Fruit fly (Drosophila melanogaster) whole organism, embryonic: ENCODE data around the gene thoc7.

Source experiments
- CG1024 ChIP-seq: fragments of 200-800 bp; sonication (Bioruptor generic); IDR thresholded peaks from 2 replicates; pipeline ENCODE4 v1.3.6; 2022; ENCODE audit warnings: missing biosample characterization, missing genetic modification characterization
- CG10462 ChIP-seq: fragments of 200-800 bp; sonication (Bioruptor generic); optimal IDR thresholded peaks from 2 replicates; lab custom pipeline; 2016; ENCODE audit warnings: missing biosample characterization, missing genetic modification characterization
- CG11456 ChIP-seq: fragments of 200-800 bp; sonication (Bioruptor generic); IDR thresholded peaks from 3 replicates; pipeline ENCODE4 v1.3.6; 2022; ENCODE audit warnings: missing biosample characterization, missing genetic modification characterization
- CG12299 ChIP-seq: fragments of 200-800 bp; sonication (Bioruptor generic); optimal IDR thresholded peaks from 2 replicates; lab custom pipeline; 2018; ENCODE audit warnings: missing biosample characterization, mild to moderate bottlenecking, missing genetic modification characterization
- CG1233 ChIP-seq: fragments of 200-800 bp; sonication (Bioruptor generic); optimal IDR thresholded peaks from 4 replicates; lab custom pipeline; 2018; ENCODE audit warnings: missing biosample characterization, mild to moderate bottlenecking, missing genetic modification characterization
- CG12769 ChIP-seq: fragments of 200-800 bp; sonication (Bioruptor generic); optimal IDR thresholded peaks from 2 replicates; lab custom pipeline; 2019; ENCODE audit warnings: missing biosample characterization, mild to moderate bottlenecking, missing genetic modification characterization, moderate library complexity
- CG13296 ChIP-seq: fragments of 200-800 bp; sonication (Bioruptor generic); optimal IDR thresholded peaks from 3 replicates; lab custom pipeline; 2018; ENCODE audit warnings: missing biosample characterization, mild to moderate bottlenecking, missing genetic modification characterization
- CG14710 ChIP-seq: fragments of 200-800 bp; sonication (Bioruptor generic); optimal IDR thresholded peaks from 3 replicates; lab custom pipeline; 2019; ENCODE audit warnings: missing biosample characterization, mild to moderate bottlenecking, missing genetic modification characterization, moderate library complexity
- CG15479 ChIP-seq: fragments of 200-800 bp; sonication (Bioruptor generic); optimal IDR thresholded peaks from 3 replicates; lab custom pipeline; 2019; ENCODE audit warnings: missing biosample characterization, mild to moderate bottlenecking, missing genetic modification characterization, moderate library complexity
- CG15601 ChIP-seq: fragments of 200-800 bp; sonication (Bioruptor generic); optimal IDR thresholded peaks from 3 replicates; lab custom pipeline; 2019; ENCODE audit warnings: missing biosample characterization, mild to moderate bottlenecking, missing genetic modification characterization, moderate library complexity
- CG16813 ChIP-seq: fragments of 200-800 bp; sonication (Bioruptor generic); IDR thresholded peaks from 3 replicates; pipeline ENCODE4 v1.3.6; 2022; ENCODE audit warnings: missing biosample characterization, missing genetic modification characterization; ENCODE audit not compliant: partially characterized antibody
- CG17328 ChIP-seq: fragments of 200-800 bp; sonication (Bioruptor generic); IDR thresholded peaks from 2 replicates; pipeline ENCODE4 v1.3.6; 2022; ENCODE audit warnings: missing biosample characterization, missing genetic modification characterization
- CG17359 ChIP-seq: fragments of 200-800 bp; sonication (Bioruptor generic); optimal IDR thresholded peaks from 3 replicates; lab custom pipeline; 2018; ENCODE audit warnings: missing biosample characterization, mild to moderate bottlenecking, missing genetic modification characterization, moderate library complexity
- CG31365 ChIP-seq: fragments of 200-800 bp; sonication (Bioruptor generic); optimal IDR thresholded peaks from 2 replicates; lab custom pipeline; 2018; ENCODE audit warnings: missing biosample characterization, mild to moderate bottlenecking, missing genetic modification characterization
- CG3281 ChIP-seq: fragments of 200-800 bp; sonication (Bioruptor generic); optimal IDR thresholded peaks from 3 replicates; lab custom pipeline; 2017; ENCODE audit warnings: missing biosample characterization, mild to moderate bottlenecking, missing genetic modification characterization
- CG33557 ChIP-seq: fragments of 200-800 bp; sonication (Bioruptor generic); optimal IDR thresholded peaks from 2 replicates; lab custom pipeline; 2019; ENCODE audit warnings: missing biosample characterization, mild to moderate bottlenecking, missing genetic modification characterization, moderate library complexity
- CG34376 ChIP-seq: fragments of 200-800 bp; sonication (Bioruptor generic); optimal IDR thresholded peaks from 2 replicates; lab custom pipeline; 2018; ENCODE audit warnings: missing biosample characterization, mild to moderate bottlenecking, missing genetic modification characterization
- CG4404 ChIP-seq: fragments of 200-800 bp; sonication (Bioruptor generic); IDR thresholded peaks from 2 replicates; pipeline ENCODE4 v1.3.6; 2022; ENCODE audit warnings: missing biosample characterization, missing genetic modification characterization
- CG5245 ChIP-seq: fragments of 200-800 bp; sonication (Bioruptor generic); optimal IDR thresholded peaks from 3 replicates; lab custom pipeline; 2016; ENCODE audit warnings: missing biosample characterization, missing genetic modification characterization
- CG6854 ChIP-seq: fragments of 200-800 bp; sonication (Bioruptor generic); optimal IDR thresholded peaks from 3 replicates; lab custom pipeline; 2017; ENCODE audit warnings: missing biosample characterization, mild to moderate bottlenecking, missing genetic modification characterization
- CG7928 ChIP-seq: fragments of 200-800 bp; sonication (Bioruptor generic); optimal IDR thresholded peaks from 2 replicates; lab custom pipeline; 2017; ENCODE audit warnings: missing biosample characterization, mild to moderate bottlenecking, missing genetic modification characterization
- CG8924 ChIP-seq: fragments of 200-800 bp; optimal IDR thresholded peaks from 3 replicates; lab custom pipeline; 2019; ENCODE audit warnings: missing biosample characterization, mild to moderate bottlenecking, missing genetic modification characterization, moderate library complexity
- CG9727 ChIP-seq: fragments of 200-800 bp; sonication (Bioruptor generic); optimal IDR thresholded peaks from 3 replicates; lab custom pipeline; 2017; ENCODE audit warnings: missing biosample characterization, mild to moderate bottlenecking, missing genetic modification characterization
- CHES-1-like ChIP-seq: fragments of 200-800 bp; sonication (Bioruptor generic); optimal IDR thresholded peaks from 2 replicates; lab custom pipeline; 2016; ENCODE audit warnings: missing biosample characterization, missing genetic modification characterization
- D19A ChIP-seq: fragments of 200-800 bp; optimal IDR thresholded peaks from 3 replicates; lab custom pipeline; 2019; ENCODE audit warnings: missing biosample characterization, mild to moderate bottlenecking, missing genetic modification characterization, moderate library complexity
- Dref ChIP-seq: fragments of 200-800 bp; sonication (Bioruptor generic); IDR thresholded peaks from 2 replicates; pipeline ENCODE4 v1.3.6; 2022; ENCODE audit warnings: missing biosample characterization, missing genetic modification characterization
- Ets65A ChIP-seq: fragments of 200-800 bp; sonication (Bioruptor generic); peaks from one replicate; lab custom pipeline; 2016; ENCODE audit warnings: missing biosample characterization, missing genetic modification characterization
- GATAe ChIP-seq: fragments of 200-800 bp; sonication (Bioruptor generic); conservative IDR thresholded peaks from 2 replicates; pipeline ENCODE4 v1.3.6; 2022; ENCODE audit warnings: missing biosample characterization, missing genetic modification characterization
- HLH4C ChIP-seq: fragments of 200-800 bp; sonication (Bioruptor generic); IDR thresholded peaks from 3 replicates; pipeline ENCODE4 v1.3.6; 2022; ENCODE audit warnings: missing biosample characterization, missing genetic modification characterization; ENCODE audit not compliant: partially characterized antibody
- Lhr ChIP-seq: fragments of 200-800 bp; sonication (Bioruptor generic); optimal IDR thresholded peaks from 3 replicates; lab custom pipeline; 2017; ENCODE audit warnings: mild to moderate bottlenecking, missing biosample characterization, missing genetic modification reagents, missing genetic modification characterization
- Mrtf ChIP-seq: fragments of 200-800 bp; sonication (Bioruptor generic); IDR thresholded peaks from 3 replicates; pipeline ENCODE4 v1.3.6; 2022; ENCODE audit warnings: missing biosample characterization, missing genetic modification characterization
- NC2β ChIP-seq: fragments of 200-800 bp; sonication (Bioruptor generic); optimal IDR thresholded peaks from 2 replicates; lab custom pipeline; 2016; ENCODE audit warnings: missing biosample characterization, missing genetic modification characterization
- Rx ChIP-seq: fragments of 200-800 bp; sonication (Bioruptor generic); IDR thresholded peaks from 2 replicates; pipeline ENCODE4 v1.3.6; 2022; ENCODE audit warnings: missing biosample characterization, missing genetic modification characterization
- cad ChIP-seq: fragments of >200 bp; optimal IDR thresholded peaks from 2 replicates; lab custom pipeline; 2017; ENCODE audit warnings: missing biosample characterization, missing genetic modification characterization
- caup ChIP-seq: fragments of 200-800 bp; sonication (Bioruptor generic); optimal IDR thresholded peaks from 3 replicates; lab custom pipeline; 2017; ENCODE audit warnings: missing biosample characterization, mild to moderate bottlenecking, missing genetic modification characterization, moderate library complexity; ENCODE audit not compliant: severe bottlenecking
- corto ChIP-seq: fragments of 200-800 bp; sonication (Bioruptor generic); optimal IDR thresholded peaks from 2 replicates; lab custom pipeline; 2016; ENCODE audit warnings: missing biosample characterization, mild to moderate bottlenecking, missing genetic modification characterization, moderate library complexity
- crc ChIP-seq: fragments of 200-800 bp; sonication (Bioruptor generic); optimal IDR thresholded peaks from 2 replicates; lab custom pipeline; 2016; ENCODE audit warnings: missing biosample characterization, missing genetic modification characterization
- eve ChIP-seq, 2 experiments: fragments of >200 bp; optimal IDR thresholded peaks; 2 replicates each; lab custom pipeline; 2017; ENCODE audit warnings: missing biosample characterization in 2 of 2, missing genetic modification characterization in 2 of 2
- exex ChIP-seq: fragments of 200-800 bp; sonication (Bioruptor generic); optimal IDR thresholded peaks from 4 replicates; lab custom pipeline; 2018; ENCODE audit warnings: missing biosample characterization, mild to moderate bottlenecking, missing genetic modification characterization, moderate library complexity
- gfzf ChIP-seq: fragments of 200-800 bp; sonication (Bioruptor generic); optimal IDR thresholded peaks from 2 replicates; lab custom pipeline; 2016; ENCODE audit warnings: missing biosample characterization, mild to moderate bottlenecking, missing genetic modification characterization, moderate library complexity
- inv ChIP-seq: fragments of 200-800 bp; sonication (Bioruptor generic); IDR thresholded peaks from 2 replicates; pipeline ENCODE4 v1.3.6; 2022; ENCODE audit warnings: missing biosample characterization, missing genetic modification characterization; ENCODE audit not compliant: partially characterized antibody
- jigr1 ChIP-seq: fragments of 200-800 bp; sonication (Bioruptor generic); IDR thresholded peaks from 3 replicates; pipeline ENCODE4 v1.3.6; 2022; ENCODE audit warnings: missing biosample characterization, missing genetic modification characterization
- lmd ChIP-seq: fragments of 200-800 bp; sonication (Bioruptor generic); IDR thresholded peaks from 2 replicates; pipeline ENCODE4 v1.3.6; 2022; ENCODE audit warnings: missing biosample characterization, missing genetic modification characterization
- mirr ChIP-seq: fragments of 200-800 bp; sonication (Bioruptor generic); optimal IDR thresholded peaks from 3 replicates; lab custom pipeline; 2018; ENCODE audit warnings: missing biosample characterization, mild to moderate bottlenecking, missing genetic modification characterization
- pros ChIP-seq: fragments of 200-800 bp; sonication (Bioruptor generic); optimal IDR thresholded peaks from 3 replicates; lab custom pipeline; 2019; ENCODE audit warnings: missing biosample characterization, mild to moderate bottlenecking, missing genetic modification characterization, moderate library complexity
- ranshi ChIP-seq: fragments of 200-800 bp; sonication (Bioruptor generic); IDR thresholded peaks from 2 replicates; pipeline ENCODE4 v1.3.6; 2022; ENCODE audit warnings: missing biosample characterization, missing genetic modification characterization
- stwl ChIP-seq: fragments of 200-800 bp; sonication (Bioruptor generic); optimal IDR thresholded peaks from 3 replicates; lab custom pipeline; 2018; ENCODE audit warnings: missing biosample characterization, mild to moderate bottlenecking, missing genetic modification characterization, moderate library complexity

Gene thoc7

dm6 chr3L:248226-248758 lies 35.8 kb upstream of the thoc7 start (continued):
- TF ChIP-seq gfzf (GFP tag; lab: Kevin White, UChicago), result peak; percentile 23
- no peak for TF ChIP-seq CG8924
- TF ChIP-seq, all 482 proteins: peak for 6

dm6 chr3L:247482-248225 lies 35.2 kb upstream of the thoc7 start, which contains the start of gene mthl14:
TSS of gene mthl14 (plus strand) at chr3L:247491.
- no peak for TF ChIP-seq Mrtf (GFP tag; lab: Robert Waterston, UW)
- peak; percentile 37 for TF ChIP-seq CG15479 (GFP tag; lab: Kevin White, UChicago)
- peak; percentile 11 for TF ChIP-seq NC2β (GFP tag; lab: Kevin White, UChicago)
- peak; percentile 92 for TF ChIP-seq exex
- TF ChIP-seq CG17328 (GFP tag; lab: Robert Waterston, UW), result no peak
- TF ChIP-seq ranshi (GFP tag; lab: Robert Waterston, UW), result no peak
- TF ChIP-seq GATAe (GFP tag; lab: Robert Waterston, UW), result peak; percentile 63; the same call in 1 of the 2 replicates
- TF ChIP-seq CG16813 (GFP tag; lab: Robert Waterston, UW), result no peak
- TF ChIP-seq inv (GFP tag; lab: Robert Waterston, UW), result no peak
- no peak for TF ChIP-seq CG10462 (GFP tag; lab: Kevin White, UChicago)
- TF ChIP-seq caup, result no peak
- peak in 1 of 2 experiments; percentile 51 for TF ChIP-seq eve (GFP tag; optimal IDR thresholded peaks at IDR 0.05; lab: Kevin White, UChicago)
- TF ChIP-seq Lhr (GFP tag; lab: Kevin White, UChicago), result peak; percentile 3
- no peak for TF ChIP-seq CG14710
- TF ChIP-seq CHES-1-like, result no peak
- TF ChIP-seq Dref (GFP tag; lab: Robert Waterston, UW), result no peak
- TF ChIP-seq CG6854 (GFP tag; lab: Kevin White, UChicago), result no peak
- TF ChIP-seq HLH4C, result no peak
- TF ChIP-seq crc (GFP tag; lab: Kevin White, UChicago), result no peak
- TF ChIP-seq CG1233 (GFP tag; lab: Kevin White, UChicago), result peak; percentile 35
- peak; percentile 84 for TF ChIP-seq mirr
- TF ChIP-seq CG34376 (GFP tag; lab: Kevin White, UChicago), result peak; percentile 77
- no peak for TF ChIP-seq CG4404
- TF ChIP-seq CG12769 (tag; lab: Kevin White, UChicago), result no peak
- TF ChIP-seq jigr1 (GFP tag; lab: Robert Waterston, UW), result no peak
- TF ChIP-seq CG33557 (GFP tag; lab: Kevin White, UChicago), result peak; percentile 27
- peak; percentile 45 for TF ChIP-seq CG7928 (GFP tag; lab: Kevin White, UChicago)
- TF ChIP-seq CG11456 (GFP tag; lab: Robert Waterston, UW), result no peak
- peak; percentile 50 for TF ChIP-seq CG15601 (tag; lab: Kevin White, UChicago)
- peak; percentile 37 for TF ChIP-seq CG17359 (tag; lab: Kevin White, UChicago)
- peak; percentile 14 for TF ChIP-seq CG13296
- TF ChIP-seq D19A (tag; lab: Kevin White, UChicago), result no peak
- no peak for TF ChIP-seq lmd (GFP tag; lab: Robert Waterston, UW)
- peak; percentile 53 for TF ChIP-seq gfzf (GFP tag; lab: Kevin White, UChicago)
- no peak for TF ChIP-seq CG31365 (tag; lab: Kevin White, UChicago)
- TF ChIP-seq CG5245 (GFP tag; lab: Kevin White, UChicago), result no peak
- no peak for TF ChIP-seq Rx (GFP tag; lab: Robert Waterston, UW)
- peak; percentile 1 for TF ChIP-seq CG3281
- TF ChIP-seq CG1024 (GFP tag; lab: Robert Waterston, UW), result no peak
- TF ChIP-seq Ets65A (GFP tag; lab: Kevin White, UChicago), result no peak
- TF ChIP-seq CG12299 (tag; lab: Kevin White, UChicago), result no peak
- peak; percentile 23 for TF ChIP-seq stwl (tag; lab: Kevin White, UChicago)
- no peak for TF ChIP-seq CG9727 (GFP tag; lab: Kevin White, UChicago)
- TF ChIP-seq pros (GFP tag; lab: Kevin White, UChicago), result peak; percentile 31
- no peak for TF ChIP-seq corto
- no peak for TF ChIP-seq cad (GFP tag; lab: Kevin White, UChicago)
